Worm (Caenorhabditis elegans): Measurements from ENCODE around the gene F35E12.6.

DNA sequence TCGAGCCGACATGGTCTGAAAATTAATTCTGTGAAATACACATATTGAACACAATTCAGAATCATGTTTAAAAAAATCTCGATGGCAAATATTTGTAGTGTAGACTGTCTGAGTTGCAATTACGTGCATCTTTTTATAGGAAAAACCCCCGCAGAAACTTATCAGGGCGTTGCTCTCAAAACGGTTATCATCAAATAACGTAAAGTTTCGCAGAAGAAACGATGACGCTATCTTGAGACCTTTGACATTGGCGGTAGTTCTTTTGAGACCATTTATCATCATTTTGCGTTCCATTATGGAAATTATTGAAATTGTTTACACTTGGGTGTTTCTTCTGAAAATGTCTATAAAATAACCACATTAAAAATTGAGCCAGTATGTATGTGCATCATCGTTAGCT, 5.3 kb downstream of the F35E12.6 start, which contains the start of gene dct-17:
- TF ChIP-seq ama-1 (optimal IDR thresholded peaks at IDR 0.05), result no peak
- TF ChIP-seq nhr-237 (tag; optimal IDR thresholded peaks at IDR 0.05), result no peak
- no peak for TF ChIP-seq zag-1 (tag; optimal IDR thresholded peaks at IDR 0.05)
- no peak for TF ChIP-seq elt-1 (tag; optimal IDR thresholded peaks at IDR 0.05)
- TF ChIP-seq nhr-11 (tag; optimal IDR thresholded peaks at IDR 0.05), result no peak
- no peak for TF ChIP-seq ztf-11 (tag; optimal IDR thresholded peaks at IDR 0.05)
